Fruit fly (Drosophila melanogaster): Measurements from ENCODE around the gene kmg.
A peak's percentile ranks its signal among the peaks of the same experiment; 100 is the strongest.

Gene kmg

DNA sequence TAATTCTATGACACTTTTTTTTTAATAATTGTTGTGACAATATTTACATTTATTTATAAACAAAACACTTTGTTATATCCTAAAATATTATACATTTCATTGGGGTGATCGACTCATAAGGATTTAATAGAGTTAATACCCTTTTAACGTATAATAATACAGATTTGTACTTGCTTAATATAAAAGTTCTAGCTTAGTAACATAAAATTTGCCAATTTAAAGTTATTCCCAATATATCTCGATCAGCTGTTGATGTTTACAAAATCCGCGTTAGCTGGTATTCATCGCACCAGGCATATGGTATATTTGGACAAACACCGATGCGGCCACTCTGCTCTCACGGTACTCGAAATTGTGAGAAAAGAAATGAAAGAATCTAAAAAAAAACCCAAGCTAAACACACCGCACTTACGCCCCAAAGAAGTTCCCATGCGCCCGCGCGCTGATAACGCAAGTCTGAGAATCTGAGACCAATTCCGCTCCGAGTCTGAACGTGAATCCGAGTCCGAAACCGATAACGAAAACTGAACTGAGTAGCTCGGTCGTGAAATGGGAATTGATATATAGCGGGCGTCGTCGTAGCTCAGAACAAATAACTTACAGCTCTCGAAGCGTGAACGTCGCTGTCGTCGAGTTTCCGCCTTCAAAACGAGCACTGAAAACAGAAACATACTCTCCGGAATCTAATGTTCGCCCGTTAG, 43.3 kb downstream of the kmg start, which contains the start of gene Pect (continued):
- TF ChIP-seq CG8089 (GFP tag; optimal IDR thresholded peaks at IDR 0.05) (no peak), CG17912 (GFP tag; optimal IDR thresholded peaks at IDR 0.05) (no peak), dysf (GFP tag; IDR thresholded peaks at IDR 0.05) (0 out of 3 replicates have a peak, but pooled peaks have one; percentile 2), CG34224 (GFP tag; IDR thresholded peaks at IDR 0.05; ENCODE audit: partially characterized antibody) (peak; percentile 32; the same call in 1 of the 3 replicates), sima (GFP tag; optimal IDR thresholded peaks at IDR 0.05) (no peak), knrl (GFP tag; IDR thresholded peaks at IDR 0.05; ENCODE audit: partially characterized antibody) (0 out of 3 replicates have a peak, but pooled peaks have one; percentile 43), CG11723 (GFP tag; optimal IDR thresholded peaks at IDR 0.05) (no peak), pan (optimal IDR thresholded peaks at IDR 0.05) (no peak), pan (GFP tag; optimal IDR thresholded peaks at IDR 0.05 in 1 of 2, IDR thresholded peaks at IDR 0.05 in 1 of 2) (peak in 1 of 2 experiments; percentile 4), CG5180 (GFP tag; optimal IDR thresholded peaks at IDR 0.05) (no peak), usp (GFP tag; optimal IDR thresholded peaks at IDR 0.05) (no peak), cad (GFP tag; optimal IDR thresholded peaks at IDR 0.05) (no peak), chm (GFP tag; IDR thresholded peaks at IDR 0.05) (peak; percentile 63; the same call in 1 of the 2 replicates), Ets65A (GFP tag) (no peak), crc (GFP tag; optimal IDR thresholded peaks at IDR 0.05) (no peak), sens (GFP tag) (peak; percentile 6), HLH3B (GFP tag; IDR thresholded peaks at IDR 0.05) (no peak; the same call in 1 of the 2 replicates), CG33557 (GFP tag; optimal IDR thresholded peaks at IDR 0.05) (no peak), pros (GFP tag; optimal IDR thresholded peaks at IDR 0.05) (peak; percentile 31), repo (GFP tag; optimal IDR thresholded peaks at IDR 0.05) (no peak), CG7745 (tag; optimal IDR thresholded peaks at IDR 0.05) (no peak), CG9437 (GFP tag; optimal IDR thresholded peaks at IDR 0.05) (no peak), D (optimal IDR thresholded peaks at IDR 0.05) (no peak), D (GFP tag; optimal IDR thresholded peaks at IDR 0.05) (no peak), Hmr (GFP tag; optimal IDR thresholded peaks at IDR 0.05) (peak; percentile 6), Sry-β (GFP tag; optimal IDR thresholded peaks at IDR 0.05) (no peak), hbn (GFP tag; IDR thresholded peaks at IDR 0.05; ENCODE audit: partially characterized antibody) (peak; percentile 54), H2.0 (GFP tag; IDR thresholded peaks at IDR 0.05) (no peak), CG2889 (GFP tag; IDR thresholded peaks at IDR 0.05) (no peak), Hr3 (GFP tag; optimal IDR thresholded peaks at IDR 0.05) (peak; percentile 37), Kr (GFP tag; optimal IDR thresholded peaks at IDR 0.05) (no peak), her (GFP tag; optimal IDR thresholded peaks at IDR 0.05) (peak; percentile 98), CG10565 (GFP tag; optimal IDR thresholded peaks at IDR 0.05) (no peak), MTF-1 (GFP tag; optimal IDR thresholded peaks at IDR 0.05; ENCODE audit: borderline replicate concordance) (no peak), HmgD (GFP tag; optimal IDR thresholded peaks at IDR 0.05) (peak; percentile 34), sc (optimal IDR thresholded peaks at IDR 0.05) (no peak), sc (GFP tag; optimal IDR thresholded peaks at IDR 0.05) (no peak), Hand (GFP tag; optimal IDR thresholded peaks at IDR 0.05) (no peak), Jarid2 (GFP tag; optimal IDR thresholded peaks at IDR 0.05) (peak; percentile 65), CG4282 (GFP tag; optimal IDR thresholded peaks at IDR 0.05) (no peak), Elba2 (GFP tag; optimal IDR thresholded peaks at IDR 0.05) (no peak), wek (GFP tag; optimal IDR thresholded peaks at IDR 0.05) (peak; percentile 5), CG14860 (GFP tag; IDR thresholded peaks at IDR 0.05; ENCODE audit: partially characterized antibody) (no peak), tgo (GFP tag; IDR thresholded peaks at IDR 0.05) (peak; percentile 37; the same call in 2 of the 3 replicates), insv (GFP tag; optimal IDR thresholded peaks at IDR 0.05) (no peak), CG17328 (GFP tag; IDR thresholded peaks at IDR 0.05) (no peak), da (GFP tag; optimal IDR thresholded peaks at IDR 0.05) (no peak), MBD-R2 (GFP tag; IDR thresholded peaks at IDR 0.05) (0 out of 2 replicates have a peak, but pooled peaks have one; percentile 12), CG13123 (GFP tag; optimal IDR thresholded peaks at IDR 0.05) (no peak), jing (GFP tag; optimal IDR thresholded peaks at IDR 0.05) (no peak)

All from whole organism, embryonic.